Worm (Caenorhabditis elegans) whole organism, L2 larva: ENCODE measurements around the gene C42C1.12.

Experiments used
- R02D3.7 ChIP-seq: fragments of 150-350 bp; optimal IDR thresholded peaks from 2 replicates; lab custom pipeline; 2014; ENCODE audit warnings: missing biosample characterization, missing genetic modification characterization
- blmp-1 ChIP-seq: sonication (generic microtip); optimal IDR thresholded peaks from 2 replicates; lab custom pipeline; 2017; ENCODE audit warnings: missing genetic modification characterization, mild to moderate bottlenecking, missing compliant biosample characterization, antibody characterized with exemption, moderate library complexity; ENCODE audit not compliant: insufficient read depth
- crh-2 ChIP-seq: sonication (generic microtip); optimal IDR thresholded peaks from 2 replicates; lab custom pipeline; 2017; ENCODE audit warnings: missing biosample characterization, missing genetic modification characterization
- dmd-4 ChIP-seq: sonication (generic microtip); optimal IDR thresholded peaks from 2 replicates; lab custom pipeline; 2017; ENCODE audit warnings: missing biosample characterization, missing genetic modification characterization
- egl-27 ChIP-seq: sonication (generic microtip); optimal IDR thresholded peaks from 3 replicates; lab custom pipeline; 2017; ENCODE audit warnings: missing biosample characterization, missing genetic modification reagents, missing genetic modification characterization
- elt-3 ChIP-seq: sonication (generic microtip); optimal IDR thresholded peaks from 2 replicates; lab custom pipeline; 2017; ENCODE audit warnings: missing biosample characterization, missing genetic modification characterization
- lsy-2 ChIP-seq, 2 experiments: fragments of 150-350 bp in 1 of 2; sonication (generic microtip) in 1 of 2; optimal IDR thresholded peaks; 2 replicates each; lab custom pipeline; 2014 to 2017; ENCODE audit warnings: missing biosample characterization in 2 of 2, missing genetic modification characterization in 2 of 2
- mdl-1 ChIP-seq, 2 experiments: fragments of 150-350 bp in 1 of 2; sonication (generic microtip) in 1 of 2; optimal IDR thresholded peaks; 2 replicates each; lab custom pipeline; 2017; ENCODE audit warnings: missing biosample characterization in 2 of 2, missing genetic modification characterization in 2 of 2
- nhr-12 ChIP-seq: fragments of 150-350 bp; optimal IDR thresholded peaks from 2 replicates; lab custom pipeline; 2014; ENCODE audit warnings: missing biosample characterization, missing genetic modification characterization
- nhr-237 ChIP-seq: fragments of 150-350 bp; optimal IDR thresholded peaks from 2 replicates; lab custom pipeline; 2014; ENCODE audit warnings: missing biosample characterization, missing genetic modification characterization
- unc-62 ChIP-seq: fragments of 150-350 bp; optimal IDR thresholded peaks from 2 replicates; lab custom pipeline; 2014; ENCODE audit warnings: missing biosample characterization, missing genetic modification reagents, missing genetic modification characterization
- ztf-4 ChIP-seq: fragments of 150-350 bp; optimal IDR thresholded peaks from 2 replicates; lab custom pipeline; 2014; ENCODE audit warnings: missing biosample characterization, missing genetic modification characterization

DNA sequence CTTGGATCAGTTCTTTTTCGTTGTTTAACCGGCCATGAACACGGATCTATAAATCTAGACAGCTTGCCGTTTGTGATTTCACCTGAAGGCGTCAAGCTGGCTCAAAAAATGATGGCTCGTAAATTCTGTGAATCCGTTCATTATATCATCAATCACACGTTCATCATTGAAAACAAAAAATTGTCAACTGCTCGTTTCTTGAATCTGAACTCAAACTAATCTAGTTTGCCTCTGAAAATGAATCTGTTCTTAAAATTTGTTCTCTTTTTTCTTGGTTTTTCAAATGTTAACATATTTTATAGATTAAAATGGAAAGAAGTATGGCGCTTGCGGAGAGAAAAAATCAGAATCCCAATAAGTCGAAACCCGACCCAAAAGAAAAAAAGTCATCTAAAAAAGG lies 8.7 kb upstream of the C42C1.12 start, which contains the start of gene C42C1.8:
- TF ChIP-seq R02D3.7 (tag; lab: Kevin White, UChicago) (no peak), elt-3 (tag; lab: Kevin White, UChicago) (no peak), unc-62 (GFP tag; lab: Kevin White, UChicago) (no peak), crh-2 (tag; lab: Kevin White, UChicago) (no peak), nhr-12 (tag; lab: Kevin White, UChicago) (no peak), lsy-2 (tag; optimal IDR thresholded peaks at IDR 0.05; lab: Kevin White, UChicago) (no peak), ztf-4 (tag; lab: Kevin White, UChicago) (no peak), egl-27 (tag; lab: Kevin White, UChicago) (no peak), mdl-1 (tag; optimal IDR thresholded peaks at IDR 0.05; lab: Kevin White, UChicago) (no peak), dmd-4 (tag; lab: Kevin White, UChicago) (no peak), blmp-1 (tag; lab: Kevin White, UChicago) (no peak), nhr-237 (tag; lab: Kevin White, UChicago) (no peak)
